Fruit fly (Drosophila melanogaster) whole organism, wandering third instar larva: ENCODE data around the gene CG2926.

Experiments used
- Abd-B ChIP-seq: fragments of >200 bp; optimal IDR thresholded peaks from 2 replicates; lab custom pipeline; 2017; ENCODE audit warnings: missing biosample characterization, missing genetic modification characterization
- CG32264 ChIP-seq: fragments of 200-800 bp; sonication (Bioruptor generic); optimal IDR thresholded peaks from 2 replicates; lab custom pipeline; 2016; ENCODE audit warnings: missing biosample characterization, missing genetic modification characterization
- CG9705 ChIP-seq: fragments of 200-800 bp; sonication (Bioruptor generic); optimal IDR thresholded peaks from 2 replicates; lab custom pipeline; 2018; ENCODE audit warnings: missing biosample characterization, mild to moderate bottlenecking, missing genetic modification characterization
- CrebA ChIP-seq: fragments of 200-800 bp; sonication (Bioruptor generic); optimal IDR thresholded peaks from 2 replicates; lab custom pipeline; 2016; ENCODE audit warnings: missing biosample characterization, mild to moderate bottlenecking, missing genetic modification characterization, borderline replicate concordance
- Dfd ChIP-seq: fragments of >200 bp; optimal IDR thresholded peaks from 2 replicates; lab custom pipeline; 2017; ENCODE audit warnings: missing biosample characterization, missing genetic modification characterization
- Dif ChIP-seq: fragments of 200-275, 200-300 bp; sonication (Bioruptor generic); optimal IDR thresholded peaks from 2 replicates; lab custom pipeline; 2018; ENCODE audit warnings: missing biosample characterization, missing genetic modification characterization; ENCODE audit not compliant: partially characterized antibody
- GATAd ChIP-seq: sonication (Bioruptor generic); optimal IDR thresholded peaks from 2 replicates; lab custom pipeline; 2016; ENCODE audit warnings: missing biosample characterization, missing genetic modification characterization
- HLH106 ChIP-seq: fragments of 200-800 bp; optimal IDR thresholded peaks from 3 replicates; lab custom pipeline; 2019; ENCODE audit warnings: missing biosample characterization, mild to moderate bottlenecking, missing genetic modification characterization, moderate library complexity
- Hnf4 ChIP-seq: fragments of 200-800 bp; sonication (Bioruptor generic); optimal IDR thresholded peaks from 2 replicates; lab custom pipeline; 2016; ENCODE audit warnings: missing biosample characterization, mild to moderate bottlenecking, missing genetic modification characterization
- Hr78 ChIP-seq: fragments of >200 bp; optimal IDR thresholded peaks from 2 replicates; lab custom pipeline; 2017; ENCODE audit warnings: missing biosample characterization, missing genetic modification characterization
- Hr83 ChIP-seq: fragments of 200-300 bp; sonication (Bioruptor generic); optimal IDR thresholded peaks from 2 replicates; lab custom pipeline; 2016; ENCODE audit warnings: missing biosample characterization, mild to moderate bottlenecking, missing genetic modification characterization, moderate library complexity; ENCODE audit not compliant: poor library complexity, severe bottlenecking
- Jra ChIP-seq: sonication (Bioruptor generic); optimal IDR thresholded peaks from 2 replicates; lab custom pipeline; 2016; ENCODE audit warnings: missing biosample characterization, missing genetic modification characterization
- Mio ChIP-seq: sonication (Bioruptor generic); optimal IDR thresholded peaks from 2 replicates; lab custom pipeline; 2016; ENCODE audit warnings: missing biosample characterization, missing genetic modification characterization
- Myc ChIP-seq: fragments of >200 bp; optimal IDR thresholded peaks from 2 replicates; lab custom pipeline; 2017
- N ChIP-seq: fragments of >200 bp; optimal IDR thresholded peaks from 2 replicates; lab custom pipeline; 2018; ENCODE audit warnings: missing biosample characterization, missing external identifiers, missing genetic modification characterization
- OdsH ChIP-seq: fragments of 200-800 bp; sonication (Bioruptor generic); optimal IDR thresholded peaks from 2 replicates; lab custom pipeline; 2016; ENCODE audit warnings: missing biosample characterization, mild to moderate bottlenecking, missing genetic modification characterization
- Rel ChIP-seq, 2 experiments: fragments of 200-800 bp; sonication (Bioruptor generic) in 1 of 2; optimal IDR thresholded peaks; 2 replicates in 1 of 2; 3 replicates in 1 of 2; lab custom pipeline; 2016 to 2019; ENCODE audit warnings: mild to moderate bottlenecking in 2 of 2, missing biosample characterization in 2 of 2, missing genetic modification characterization in 2 of 2, moderate library complexity in 1 of 2
- Sp1 ChIP-seq: fragments of 200-800 bp; sonication (Bioruptor generic); optimal IDR thresholded peaks from 3 replicates; lab custom pipeline; 2019; ENCODE audit warnings: missing biosample characterization, mild to moderate bottlenecking, missing genetic modification characterization, moderate library complexity
- Vsx2 ChIP-seq: fragments of 200-300, 225-300 bp; sonication (Bioruptor generic); optimal IDR thresholded peaks from 2 replicates; lab custom pipeline; 2018; ENCODE audit warnings: missing biosample characterization, missing genetic modification characterization; ENCODE audit not compliant: partially characterized antibody
- br ChIP-seq: fragments of 200-800 bp; sonication (Bioruptor generic); optimal IDR thresholded peaks from 2 replicates; lab custom pipeline; 2016; ENCODE audit warnings: missing biosample characterization, missing genetic modification characterization
- brk ChIP-seq: fragments of 200-800 bp; sonication (Bioruptor generic); optimal IDR thresholded peaks from 2 replicates; lab custom pipeline; 2016; ENCODE audit warnings: missing biosample characterization, mild to moderate bottlenecking, missing genetic modification characterization
- dl ChIP-seq, 2 experiments: fragments of 175-275, 200-275 bp in 1 of 2; fragments of 200-275 bp in 1 of 2; sonication (Bioruptor generic); optimal IDR thresholded peaks; lab custom pipeline; 2018; ENCODE audit warnings: mild to moderate bottlenecking in 2 of 2, missing biosample characterization in 2 of 2, missing genetic modification characterization in 2 of 2, moderate library complexity in 2 of 2; ENCODE audit not compliant: partially characterized antibody in 2 of 2, insufficient read depth in 1 of 2
- dmrt93B ChIP-seq: fragments of 200-800 bp; sonication (Bioruptor generic); optimal IDR thresholded peaks from 2 replicates; lab custom pipeline; 2018; ENCODE audit warnings: missing biosample characterization, mild to moderate bottlenecking, missing genetic modification characterization
- dsf ChIP-seq: sonication (Bioruptor generic); optimal IDR thresholded peaks from 2 replicates; lab custom pipeline; 2016; ENCODE audit warnings: missing biosample characterization, missing genetic modification characterization, borderline replicate concordance
- ey ChIP-seq: fragments of 200-800 bp; sonication (Bioruptor generic); optimal IDR thresholded peaks from 2 replicates; lab custom pipeline; 2016; ENCODE audit warnings: missing biosample characterization, missing genetic modification characterization
- foxo ChIP-seq, 2 experiments: fragments of 200-800 bp; sonication (Bioruptor generic); optimal IDR thresholded peaks; 2 replicates in 1 of 2; 3 replicates in 1 of 2; lab custom pipeline; 2016 to 2017; ENCODE audit warnings: missing biosample characterization in 2 of 2, missing genetic modification characterization in 2 of 2
- fru ChIP-seq: fragments of 200-800 bp; sonication (Bioruptor generic); optimal IDR thresholded peaks from 3 replicates; lab custom pipeline; 2016; ENCODE audit warnings: missing biosample characterization, mild to moderate bottlenecking, missing genetic modification characterization
- h ChIP-seq: fragments of 200-800 bp; sonication (Bioruptor generic); optimal IDR thresholded peaks from 3 replicates; lab custom pipeline; 2016; ENCODE audit warnings: missing biosample characterization, mild to moderate bottlenecking, missing genetic modification characterization
- jim ChIP-seq: fragments of 175-275, 200-325 bp; sonication (Bioruptor generic); optimal IDR thresholded peaks from 2 replicates; lab custom pipeline; 2016; ENCODE audit warnings: missing biosample characterization, mild to moderate bottlenecking, missing genetic modification characterization
- lola ChIP-seq: fragments of >200 bp; optimal IDR thresholded peaks from 2 replicates; lab custom pipeline; 2017; ENCODE audit warnings: missing biosample characterization, missing genetic modification characterization
- pan ChIP-seq: fragments of >200 bp; optimal IDR thresholded peaks from 2 replicates; lab custom pipeline; 2017
- psq ChIP-seq: fragments of 200-800 bp; sonication (Bioruptor generic); optimal IDR thresholded peaks from 3 replicates; lab custom pipeline; 2017; ENCODE audit warnings: missing biosample characterization, mild to moderate bottlenecking, missing genetic modification characterization, moderate library complexity
- rgr ChIP-seq: fragments of 200-800 bp; sonication (Bioruptor generic); optimal IDR thresholded peaks from 3 replicates; lab custom pipeline; 2016; ENCODE audit warnings: missing biosample characterization, mild to moderate bottlenecking, missing genetic modification characterization
- sage ChIP-seq: fragments of 200-800 bp; sonication (Bioruptor generic); optimal IDR thresholded peaks from 2 replicates; lab custom pipeline; 2016; ENCODE audit warnings: missing biosample characterization, mild to moderate bottlenecking, missing genetic modification characterization
- sv ChIP-seq: fragments of 200-800 bp; sonication (Bioruptor generic); optimal IDR thresholded peaks from 3 replicates; lab custom pipeline; 2016; ENCODE audit warnings: missing biosample characterization, missing genetic modification characterization
- tai ChIP-seq: sonication (Bioruptor generic); optimal IDR thresholded peaks from 2 replicates; lab custom pipeline; 2016; ENCODE audit warnings: missing biosample characterization, missing genetic modification characterization
- usp ChIP-seq: fragments of >200 bp; optimal IDR thresholded peaks from 2 replicates; lab custom pipeline; 2017; ENCODE audit warnings: missing biosample characterization, missing genetic modification characterization
- woc ChIP-seq: sonication (Bioruptor generic); optimal IDR thresholded peaks from 2 replicates; lab custom pipeline; 2016; ENCODE audit warnings: missing biosample characterization, mild to moderate bottlenecking, missing genetic modification characterization

Gene CG2926

DNA sequence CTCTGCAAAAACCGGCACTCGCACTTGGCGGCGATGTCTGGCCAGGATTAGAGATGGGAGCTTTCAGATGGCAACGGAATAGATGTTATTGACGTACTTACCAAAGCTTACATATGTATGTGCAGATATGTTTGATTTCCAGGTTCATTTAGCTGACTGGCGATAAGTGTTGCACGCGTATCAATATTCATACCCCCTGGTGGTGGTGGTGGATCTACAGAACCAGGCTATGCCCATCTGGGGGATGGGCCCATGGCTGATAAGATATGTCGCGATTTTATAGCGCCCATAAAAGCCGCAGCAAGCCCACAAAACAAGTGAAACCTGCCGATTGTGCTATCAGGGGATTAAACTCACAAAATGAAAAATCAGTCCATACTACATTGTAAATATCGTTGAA, 16.4 kb downstream of the CG2926 start:
- TF ChIP-seq Mio (GFP tag; lab: Kevin White, UChicago) = no peak
- no peak for TF ChIP-seq Rel (GFP tag; optimal IDR thresholded peaks at IDR 0.05; lab: Kevin White, UChicago)
- peak; percentile 28 for TF ChIP-seq Rel (tag; optimal IDR thresholded peaks at IDR 0.05; lab: Kevin White, UChicago)

DNA sequence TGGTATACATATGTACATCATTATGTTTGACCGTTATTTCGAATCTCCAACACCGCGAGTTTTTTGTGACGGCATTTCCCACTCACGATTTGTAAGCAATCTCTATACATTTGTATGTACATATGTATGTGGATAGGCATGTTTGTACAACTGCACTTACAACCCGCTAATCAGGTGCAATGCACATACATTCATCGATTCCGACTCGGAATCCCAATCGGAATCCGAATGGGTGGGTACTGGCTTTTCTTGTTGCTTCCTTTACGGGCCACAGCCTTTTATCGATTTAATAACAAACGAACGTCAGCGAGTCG, 16.8 kb downstream of the CG2926 start:
- TF ChIP-seq dmrt93B (GFP tag; lab: Kevin White, UChicago) (no peak), CG9705 (GFP tag; lab: Kevin White, UChicago) (no peak), N (GFP tag; lab: Kevin White, UChicago) (no peak)

DNA sequence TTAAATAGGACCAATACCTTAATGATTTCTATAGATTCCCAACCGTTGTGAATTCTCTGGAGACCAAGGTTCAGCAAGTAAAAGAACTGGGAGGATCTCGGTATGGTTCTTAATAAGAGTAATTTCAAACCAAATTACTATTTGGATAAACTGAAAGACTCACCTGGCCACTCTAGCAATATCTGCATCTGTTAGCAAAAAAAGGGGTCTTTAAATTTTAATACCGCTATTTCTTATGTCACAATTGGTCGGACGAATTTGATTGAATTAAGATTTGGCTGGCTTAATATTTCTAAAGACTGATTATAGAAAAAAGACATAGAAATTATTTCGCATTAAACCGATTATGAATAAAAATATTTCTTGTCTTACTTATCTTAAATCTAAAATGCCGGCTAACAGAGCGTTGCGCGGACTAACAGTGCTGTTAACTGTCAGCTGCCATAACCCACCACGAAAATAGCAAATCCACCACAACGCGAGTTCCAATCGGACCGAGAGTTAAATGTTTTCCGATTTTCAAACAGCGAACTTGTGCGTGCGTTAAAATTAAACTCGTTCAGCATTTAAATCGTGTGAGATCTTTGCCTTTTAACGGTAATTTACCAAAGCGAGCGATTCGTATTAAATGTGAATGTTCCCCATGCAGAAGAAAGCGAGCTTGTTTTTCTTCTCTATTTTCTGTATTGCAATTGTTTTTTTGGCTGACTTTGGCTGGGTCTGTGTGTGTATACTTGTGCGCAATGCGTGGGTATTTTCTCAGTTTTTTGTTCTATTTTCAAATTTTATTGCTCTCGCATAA, 17.3 kb downstream of the CG2926 start, which contains the start of gene CRMP:
Gene CRMP (plus strand): TSS at position 474 of the 802 bp plus-strand sequence.
- no peak for TF ChIP-seq sv (GFP tag; lab: Kevin White, UChicago)
- no peak for TF ChIP-seq rgr (GFP tag; lab: Kevin White, UChicago)
- TF ChIP-seq foxo (GFP tag; optimal IDR thresholded peaks at IDR 0.05; lab: Kevin White, UChicago) = peak in 1 of 2 experiments; percentile 11
- TF ChIP-seq, all 38 proteins: peak for 1

DNA sequence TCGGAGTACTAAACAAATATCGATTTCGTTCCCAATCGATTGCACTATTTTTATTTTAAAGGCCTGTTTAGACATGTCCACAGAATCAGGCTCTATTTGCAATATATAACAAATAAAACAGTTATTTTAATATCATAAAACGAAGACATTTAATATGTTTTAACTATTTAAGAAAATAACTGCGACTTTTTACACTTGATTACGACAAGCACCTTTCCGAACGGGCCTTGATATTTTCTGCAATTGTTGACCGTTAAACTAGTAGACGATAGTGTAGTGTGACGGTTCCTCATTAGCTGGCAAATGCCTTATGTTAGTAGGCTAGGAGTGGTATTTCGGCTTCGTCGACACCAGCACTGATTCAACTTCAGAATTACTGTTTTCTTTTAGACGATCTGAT, 19.6 kb downstream of the CG2926 start, which contains the start of the genes CG2931 and Rheb:
Gene CG2931 (minus strand): TSS at position 26 of the 400 bp plus-strand sequence.
Gene Rheb (plus strand): TSS at position 332 of the 400 bp plus-strand sequence.
- no peak for TF ChIP-seq lola
- TF ChIP-seq N (GFP tag; lab: Kevin White, UChicago) = no peak
- TF ChIP-seq tai (GFP tag; lab: Kevin White, UChicago) = no peak
- no peak for TF ChIP-seq Mio (GFP tag; lab: Kevin White, UChicago)
- peak; percentile 69 for TF ChIP-seq h
- TF ChIP-seq dl (GFP tag; optimal IDR thresholded peaks at IDR 0.05; lab: Kevin White, UChicago; ENCODE audit: insufficient read depth in 1 of 2, partially characterized antibody in 2 of 2) = no peak
- TF ChIP-seq brk (GFP tag; lab: Kevin White, UChicago) = no peak
- TF ChIP-seq sage (GFP tag; lab: Kevin White, UChicago) = no peak
- TF ChIP-seq psq = peak; percentile 40
- no peak for TF ChIP-seq usp (GFP tag; lab: Kevin White, UChicago)
- TF ChIP-seq Dfd = no peak
- peak; percentile 69 for TF ChIP-seq Hnf4 (GFP tag; lab: Kevin White, UChicago)
- no peak for TF ChIP-seq Myc
- peak; percentile 24 for TF ChIP-seq OdsH (GFP tag; lab: Kevin White, UChicago)
- peak; percentile 46 for TF ChIP-seq CG9705 (GFP tag; lab: Kevin White, UChicago)
- TF ChIP-seq dmrt93B (GFP tag; lab: Kevin White, UChicago) = no peak
- TF ChIP-seq jim = no peak
- no peak for TF ChIP-seq CG32264
- TF ChIP-seq Hr78 = no peak
- peak; percentile 43 for TF ChIP-seq Jra
- TF ChIP-seq Hr83 (GFP tag; lab: Kevin White, UChicago) = peak; percentile 27
- TF ChIP-seq Abd-B = no peak
- TF ChIP-seq br = peak; percentile 67
- TF ChIP-seq Sp1 (GFP tag; lab: Kevin White, UChicago) = peak; percentile 34
- peak; percentile 79 for TF ChIP-seq woc (GFP tag; lab: Kevin White, UChicago)
- TF ChIP-seq pan (lab: Kevin White, UChicago) = no peak
- no peak for TF ChIP-seq GATAd (GFP tag; lab: Kevin White, UChicago)
- peak; percentile 33 for TF ChIP-seq dsf (GFP tag; lab: Kevin White, UChicago)
- TF ChIP-seq CrebA = no peak
- no peak for TF ChIP-seq Dif (GFP tag; lab: Kevin White, UChicago)
- peak; percentile 66 for TF ChIP-seq sv (GFP tag; lab: Kevin White, UChicago)
- peak; percentile 59 for TF ChIP-seq rgr (GFP tag; lab: Kevin White, UChicago)
- peak; percentile 68 for TF ChIP-seq HLH106
- no peak for TF ChIP-seq Rel (GFP tag; optimal IDR thresholded peaks at IDR 0.05; lab: Kevin White, UChicago)
- TF ChIP-seq Rel (tag; optimal IDR thresholded peaks at IDR 0.05; lab: Kevin White, UChicago) = peak; percentile 13
- peak in 1 of 2 experiments; percentile 71 for TF ChIP-seq foxo (GFP tag; optimal IDR thresholded peaks at IDR 0.05; lab: Kevin White, UChicago)
- peak; percentile 44 for TF ChIP-seq fru (GFP tag; lab: Kevin White, UChicago)
- TF ChIP-seq ey (GFP tag; lab: Kevin White, UChicago) = peak; percentile 52
- no peak for TF ChIP-seq Vsx2 (GFP tag; lab: Kevin White, UChicago)
